Fruit fly (Drosophila melanogaster): ENCODE data around the gene CG7394.

The CG7394 gene

dm6 chr3L:11556637-11557036 is 5.2 kb upstream of the CG7394 start (continued):
- TF ChIP-seq E2f2 (GFP tag; IDR thresholded peaks at IDR 0.05): no peak
- TF ChIP-seq ken (GFP tag; IDR thresholded peaks at IDR 0.05): no peak
- TF ChIP-seq ara (GFP tag; IDR thresholded peaks at IDR 0.05): no peak
- no peak for TF ChIP-seq CG1233 (GFP tag; optimal IDR thresholded peaks at IDR 0.05)
- no peak for TF ChIP-seq tx (GFP tag; optimal IDR thresholded peaks at IDR 0.05)
- no peak for TF ChIP-seq CG12104 (GFP tag; optimal IDR thresholded peaks at IDR 0.05)
- no peak for TF ChIP-seq CG14050 (GFP tag; IDR thresholded peaks at IDR 0.05)
- no peak for TF ChIP-seq yki (optimal IDR thresholded peaks at IDR 0.05)
- peak; percentile 36; the same call in 1 of the 2 replicates for TF ChIP-seq CG32532 (GFP tag; IDR thresholded peaks at IDR 0.05)
- 0 out of 3 replicates have a peak, but pooled peaks have one; percentile 13 for TF ChIP-seq CG11695 (GFP tag; IDR thresholded peaks at IDR 0.05)
- TF ChIP-seq Fer1 (GFP tag; optimal IDR thresholded peaks at IDR 0.05): peak; percentile 11
- peak; percentile 34 for TF ChIP-seq tio (GFP tag; optimal IDR thresholded peaks at IDR 0.05)
- 0 out of 2 replicates have a peak, but pooled peaks have one; percentile 13 for TF ChIP-seq CG3847 (GFP tag; IDR thresholded peaks at IDR 0.05)
- no peak for TF ChIP-seq maf-S (GFP tag; optimal IDR thresholded peaks at IDR 0.05)
- TF ChIP-seq CG9797 (GFP tag; optimal IDR thresholded peaks at IDR 0.05): no peak
- TF ChIP-seq Pdp1 (GFP tag; optimal IDR thresholded peaks at IDR 0.05): peak in 1 of 2 experiments; percentile 9
- no peak for TF ChIP-seq BtbVII (GFP tag; optimal IDR thresholded peaks at IDR 0.05)
- TF ChIP-seq CG11696 (GFP tag; IDR thresholded peaks at IDR 0.05): peak; percentile 71; the same call in 1 of the 2 replicates
- TF ChIP-seq br (optimal IDR thresholded peaks at IDR 0.05): no peak
- no peak for TF ChIP-seq Hmx (GFP tag; optimal IDR thresholded peaks at IDR 0.05)
- no peak for TF ChIP-seq usp (GFP tag; optimal IDR thresholded peaks at IDR 0.05)
- TF ChIP-seq CG12071 (GFP tag; optimal IDR thresholded peaks at IDR 0.05): no peak
- TF ChIP-seq CG8290 (GFP tag; optimal IDR thresholded peaks at IDR 0.05): no peak
- peak in 1 of 2 experiments; percentile 2 for TF ChIP-seq CG8290 (tag; optimal IDR thresholded peaks at IDR 0.05)
- TF ChIP-seq pho (GFP tag; optimal IDR thresholded peaks at IDR 0.05): peak; percentile 7
- TF ChIP-seq kay (GFP tag; optimal IDR thresholded peaks at IDR 0.05): no peak
- no peak for TF ChIP-seq CG6254 (GFP tag; optimal IDR thresholded peaks at IDR 0.05)
- no peak for TF ChIP-seq eyg (GFP tag; optimal IDR thresholded peaks at IDR 0.05)
- no peak for TF ChIP-seq trem (tag; optimal IDR thresholded peaks at IDR 0.05)
- no peak for TF ChIP-seq onecut (GFP tag; IDR thresholded peaks at IDR 0.05)
- TF ChIP-seq Sin3A (optimal IDR thresholded peaks at IDR 0.05): no peak
- TF ChIP-seq stwl (tag; optimal IDR thresholded peaks at IDR 0.05): no peak
- TF ChIP-seq CG10462 (GFP tag; optimal IDR thresholded peaks at IDR 0.05): no peak
- no peak for TF ChIP-seq Mrtf (GFP tag; IDR thresholded peaks at IDR 0.05)
- no peak for TF ChIP-seq CG5245 (GFP tag; optimal IDR thresholded peaks at IDR 0.05)
- no peak for TF ChIP-seq psq (GFP tag; optimal IDR thresholded peaks at IDR 0.05)
- no peak for TF ChIP-seq CG12769 (tag; optimal IDR thresholded peaks at IDR 0.05)
- TF ChIP-seq CG17186 (GFP tag; optimal IDR thresholded peaks at IDR 0.05): no peak
- no peak for TF ChIP-seq CG2202 (tag; optimal IDR thresholded peaks at IDR 0.05)
- TF ChIP-seq CG9437 (GFP tag; optimal IDR thresholded peaks at IDR 0.05): no peak
- no peak for TF ChIP-seq kah (GFP tag; optimal IDR thresholded peaks at IDR 0.05)
- TF ChIP-seq grn (GFP tag; optimal IDR thresholded peaks at IDR 0.05): no peak
- TF ChIP-seq CG15696 (tag; optimal IDR thresholded peaks at IDR 0.05): no peak
- peak; percentile 24 for TF ChIP-seq lilli (GFP tag; optimal IDR thresholded peaks at IDR 0.05)
- TF ChIP-seq inv (GFP tag; IDR thresholded peaks at IDR 0.05; ENCODE audit: partially characterized antibody): no peak
- TF ChIP-seq Max (GFP tag; optimal IDR thresholded peaks at IDR 0.05): no peak
- no peak for TF ChIP-seq nerfin-2 (GFP tag; IDR thresholded peaks at IDR 0.05; ENCODE audit: partially characterized antibody)
- peak; percentile 15 for TF ChIP-seq Sox100B (GFP tag; optimal IDR thresholded peaks at IDR 0.05)
- peak; percentile 46 for TF ChIP-seq CG18599 (GFP tag; optimal IDR thresholded peaks at IDR 0.05)
- no peak for TF ChIP-seq CG3838 (GFP tag; optimal IDR thresholded peaks at IDR 0.05)
- no peak for TF ChIP-seq CG10979 (tag; optimal IDR thresholded peaks at IDR 0.05)
- no peak for TF ChIP-seq ranshi (GFP tag; IDR thresholded peaks at IDR 0.05)
- TF ChIP-seq CG33557 (GFP tag; optimal IDR thresholded peaks at IDR 0.05): no peak
- TF ChIP-seq twi (tag; optimal IDR thresholded peaks at IDR 0.05): no peak

Measured in whole organism, embryonic.